Worm (Caenorhabditis elegans) whole organism, young adult: ENCODE results near the gene Y46G5A.7.
A peak's percentile ranks its signal among the peaks of the same experiment; 100 is the strongest.

Experiments used
- C06A6.2 ChIP-seq: fragments of 200-800 bp; sonication (Bioruptor generic); conservative IDR thresholded peaks from 2 replicates; pipeline ENCODE4 v1.3.6; 2022; ENCODE audit warnings: missing genetic modification characterization, missing compliant biosample characterization
- D2030.7 ChIP-seq: fragments of 200-800 bp; sonication (Bioruptor generic); IDR thresholded peaks from 2 replicates; pipeline ENCODE4 v1.3.6; 2022; ENCODE audit warnings: missing genetic modification reagents, missing genetic modification characterization, missing compliant biosample characterization
- F10E7.11 ChIP-seq: sonication (generic microtip); optimal IDR thresholded peaks from 2 replicates; lab custom pipeline; 2017; ENCODE audit warnings: mild to moderate bottlenecking, missing genetic modification characterization, moderate library complexity, missing compliant biosample characterization
- F23B12.7 ChIP-seq: sonication (generic microtip); optimal IDR thresholded peaks from 2 replicates; lab custom pipeline; 2017; ENCODE audit warnings: missing genetic modification characterization, mild to moderate bottlenecking, missing compliant biosample characterization, antibody characterized with exemption, moderate library complexity; ENCODE audit not compliant: insufficient read depth
- F49E8.2 ChIP-seq: sonication (generic microtip); optimal IDR thresholded peaks from 3 replicates; lab custom pipeline; 2017; ENCODE audit warnings: missing genetic modification characterization, mild to moderate bottlenecking, missing compliant biosample characterization, antibody characterized with exemption, moderate library complexity; ENCODE audit not compliant: insufficient read depth
- F52B5.7 ChIP-seq: sonication (generic microtip); optimal IDR thresholded peaks from 2 replicates; lab custom pipeline; 2016; ENCODE audit warnings: mild to moderate bottlenecking, missing genetic modification characterization, missing compliant biosample characterization
- ZK185.1 ChIP-seq: sonication (generic microtip); optimal IDR thresholded peaks from 2 replicates; lab custom pipeline; 2016; ENCODE audit warnings: mild to moderate bottlenecking, missing genetic modification characterization, missing compliant biosample characterization; ENCODE audit not compliant: poor library complexity, severe bottlenecking
- akir-1 ChIP-seq: fragments of 200-800 bp; sonication (Bioruptor generic); optimal IDR thresholded peaks from 2 replicates; lab custom pipeline; 2018; ENCODE audit warnings: mild to moderate bottlenecking, missing genetic modification characterization, moderate library complexity, missing compliant biosample characterization
- athp-1 ChIP-seq: sonication (generic microtip); optimal IDR thresholded peaks from 2 replicates; lab custom pipeline; 2017; ENCODE audit warnings: mild to moderate bottlenecking, missing genetic modification characterization, missing compliant biosample characterization
- attf-6 ChIP-seq: fragments of 200-800 bp; sonication (Bioruptor generic); IDR thresholded peaks from 2 replicates; pipeline ENCODE4 v1.3.6; 2022; ENCODE audit warnings: missing genetic modification reagents, missing genetic modification characterization, missing compliant biosample characterization
- bed-1 ChIP-seq: fragments of 200-800 bp; sonication (Bioruptor generic); IDR thresholded peaks from 2 replicates; pipeline ENCODE4 v1.3.6; 2022; ENCODE audit warnings: missing genetic modification reagents, missing genetic modification characterization, missing compliant biosample characterization
- ccch-3 ChIP-seq: fragments of 200-800 bp; sonication (Bioruptor generic); optimal IDR thresholded peaks from 2 replicates; lab custom pipeline; 2018; ENCODE audit warnings: mild to moderate bottlenecking, missing genetic modification characterization, missing compliant biosample characterization
- cebp-2 ChIP-seq: fragments of 200-800 bp; sonication (Bioruptor generic); IDR thresholded peaks from 2 replicates; pipeline ENCODE4 v1.3.6; 2022; ENCODE audit warnings: missing genetic modification characterization, missing compliant biosample characterization
- die-1 ChIP-seq: sonication (generic microtip); optimal IDR thresholded peaks from 2 replicates; lab custom pipeline; 2016; ENCODE audit warnings: missing genotype, mild to moderate bottlenecking, missing genetic modification characterization, missing compliant biosample characterization
- dox-1 ChIP-seq: fragments of 200-800 bp; sonication (Bioruptor generic); IDR thresholded peaks from 2 replicates; pipeline ENCODE4 v1.3.6; 2022; ENCODE audit warnings: missing genetic modification reagents, missing genetic modification characterization, missing compliant biosample characterization
- egl-18 ChIP-seq: fragments of 200-800 bp; sonication (Bioruptor generic); IDR thresholded peaks from 2 replicates; pipeline ENCODE4 v1.3.6; 2022; ENCODE audit warnings: missing genetic modification reagents, missing genetic modification characterization, missing compliant biosample characterization
- egl-44 ChIP-seq: fragments of 200-800 bp; sonication (Bioruptor generic); IDR thresholded peaks from 2 replicates; pipeline ENCODE4 v1.3.6; 2022; ENCODE audit warnings: missing genetic modification reagents, missing genetic modification characterization, missing compliant biosample characterization
- ekl-4 ChIP-seq: fragments of 200-800 bp; sonication (Bioruptor generic); IDR thresholded peaks from 2 replicates; pipeline ENCODE4 v1.3.6; 2022; ENCODE audit warnings: missing genetic modification reagents, missing genetic modification characterization, missing compliant biosample characterization
- ets-4 ChIP-seq: fragments of 200-800 bp; sonication (Bioruptor generic); optimal IDR thresholded peaks from 2 replicates; lab custom pipeline; 2018; ENCODE audit warnings: mild to moderate bottlenecking, missing genetic modification characterization, missing compliant biosample characterization
- fkh-3 ChIP-seq: sonication (generic microtip); optimal IDR thresholded peaks from 2 replicates; lab custom pipeline; 2016; ENCODE audit warnings: mild to moderate bottlenecking, missing genetic modification characterization, missing compliant biosample characterization
- gei-17 ChIP-seq: fragments of 200-800 bp; sonication (Bioruptor generic); optimal IDR thresholded peaks from 2 replicates; lab custom pipeline; 2018; ENCODE audit warnings: mild to moderate bottlenecking, missing genetic modification characterization, missing compliant biosample characterization
- him-1 ChIP-seq: sonication (generic microtip); optimal IDR thresholded peaks from 2 replicates; lab custom pipeline; 2016; ENCODE audit warnings: missing genotype, missing genetic modification reagents, missing genetic modification characterization, missing compliant biosample characterization
- hmg-20 ChIP-seq: fragments of 200-800 bp; sonication (Bioruptor generic); IDR thresholded peaks from 2 replicates; pipeline ENCODE4 v1.3.6; 2022; ENCODE audit warnings: missing genetic modification reagents, missing genetic modification characterization, missing compliant biosample characterization
- hrde-1 ChIP-seq: sonication (generic microtip); optimal IDR thresholded peaks from 2 replicates; lab custom pipeline; 2016; ENCODE audit warnings: missing genetic modification characterization, mild to moderate bottlenecking, missing compliant biosample characterization, moderate library complexity, missing genotype, missing genetic modification reagents, borderline replicate concordance
- lin-40 ChIP-seq: sonication (generic microtip); optimal IDR thresholded peaks from 2 replicates; lab custom pipeline; 2016; ENCODE audit warnings: missing genetic modification characterization, mild to moderate bottlenecking, missing compliant biosample characterization, missing genotype, missing genetic modification reagents
- madf-10 ChIP-seq: sonication (generic microtip); optimal IDR thresholded peaks from 2 replicates; lab custom pipeline; 2016; ENCODE audit warnings: mild to moderate bottlenecking, missing genetic modification characterization, missing compliant biosample characterization
- madf-3 ChIP-seq: fragments of 200-800 bp; sonication (Bioruptor generic); IDR thresholded peaks from 2 replicates; pipeline ENCODE4 v1.3.6; 2022; ENCODE audit warnings: missing genetic modification reagents, missing genetic modification characterization, missing compliant biosample characterization
- madf-6 ChIP-seq: fragments of 200-800 bp; sonication (Bioruptor generic); IDR thresholded peaks from 2 replicates; pipeline ENCODE4 v1.3.6; 2022; ENCODE audit warnings: missing genetic modification reagents, missing genetic modification characterization, missing compliant biosample characterization
- mel-28 ChIP-seq: sonication (generic microtip); optimal IDR thresholded peaks from 2 replicates; lab custom pipeline; 2016; ENCODE audit warnings: borderline replicate concordance, mild to moderate bottlenecking, missing genetic modification characterization, missing compliant biosample characterization
- mes-4 ChIP-seq: sonication (generic microtip); optimal IDR thresholded peaks from 2 replicates; lab custom pipeline; 2016; ENCODE audit warnings: missing genotype, missing genetic modification characterization, missing compliant biosample characterization
- nfya-2 ChIP-seq: fragments of 200-800 bp; sonication (Bioruptor generic); IDR thresholded peaks from 2 replicates; pipeline ENCODE4 v1.3.6; 2022; ENCODE audit warnings: missing genetic modification reagents, missing genetic modification characterization, missing compliant biosample characterization
- nhr-120 ChIP-seq: fragments of 200-800 bp; sonication (Bioruptor generic); IDR thresholded peaks from 2 replicates; pipeline ENCODE4 v1.3.6; 2022; ENCODE audit warnings: missing genetic modification characterization, missing compliant biosample characterization
- nhr-179 ChIP-seq: sonication (generic microtip); optimal IDR thresholded peaks from 2 replicates; lab custom pipeline; 2016; ENCODE audit warnings: mild to moderate bottlenecking, missing genetic modification characterization, missing compliant biosample characterization
- nhr-27 ChIP-seq: fragments of 200-800 bp; sonication (Bioruptor generic); optimal IDR thresholded peaks from 2 replicates; lab custom pipeline; 2018; ENCODE audit warnings: mild to moderate bottlenecking, missing genetic modification characterization, moderate library complexity, missing compliant biosample characterization
- nhr-80 ChIP-seq: sonication (generic microtip); optimal IDR thresholded peaks from 2 replicates; lab custom pipeline; 2016; ENCODE audit warnings: missing genetic modification characterization, missing compliant biosample characterization
- rcor-1 ChIP-seq: fragments of 200-800 bp; sonication (Bioruptor generic); IDR thresholded peaks from 2 replicates; pipeline ENCODE4 v1.3.6; 2022; ENCODE audit warnings: missing genetic modification reagents, missing genetic modification characterization, missing compliant biosample characterization
- sea-2 ChIP-seq: fragments of 200-800 bp; sonication (Bioruptor generic); IDR thresholded peaks from 2 replicates; pipeline ENCODE4 v1.3.6; 2022; ENCODE audit warnings: missing genetic modification characterization, missing compliant biosample characterization
- tbx-9 ChIP-seq: sonication (generic microtip); optimal IDR thresholded peaks from 2 replicates; lab custom pipeline; 2016; ENCODE audit warnings: borderline replicate concordance, missing genetic modification characterization, inconsistent platforms, missing compliant biosample characterization
- tlf-1 ChIP-seq: fragments of 200-800 bp; sonication (Bioruptor generic); optimal IDR thresholded peaks from 2 replicates; lab custom pipeline; 2018; ENCODE audit warnings: mild to moderate bottlenecking, missing genetic modification characterization, missing compliant biosample characterization
- unc-62 ChIP-seq: fragments of 150-350 bp; optimal IDR thresholded peaks from 2 replicates; lab custom pipeline; 2014; ENCODE audit warnings: missing biosample characterization, missing genetic modification reagents, missing genetic modification characterization
- zim-3 ChIP-seq: sonication (generic microtip); optimal IDR thresholded peaks from 2 replicates; lab custom pipeline; 2017; ENCODE audit warnings: mild to moderate bottlenecking, missing genetic modification characterization, moderate library complexity, missing compliant biosample characterization
- ztf-3 ChIP-seq: fragments of 200-800 bp; sonication (Bioruptor generic); optimal IDR thresholded peaks from 2 replicates; lab custom pipeline; 2018; ENCODE audit warnings: mild to moderate bottlenecking, missing genetic modification characterization, missing compliant biosample characterization
- ztf-6 ChIP-seq: fragments of 200-800 bp; sonication (Bioruptor generic); IDR thresholded peaks from 2 replicates; pipeline ENCODE4 v1.3.6; 2022; ENCODE audit warnings: missing genetic modification reagents, missing genetic modification characterization, missing compliant biosample characterization

Y46G5A.7 gene

DNA sequence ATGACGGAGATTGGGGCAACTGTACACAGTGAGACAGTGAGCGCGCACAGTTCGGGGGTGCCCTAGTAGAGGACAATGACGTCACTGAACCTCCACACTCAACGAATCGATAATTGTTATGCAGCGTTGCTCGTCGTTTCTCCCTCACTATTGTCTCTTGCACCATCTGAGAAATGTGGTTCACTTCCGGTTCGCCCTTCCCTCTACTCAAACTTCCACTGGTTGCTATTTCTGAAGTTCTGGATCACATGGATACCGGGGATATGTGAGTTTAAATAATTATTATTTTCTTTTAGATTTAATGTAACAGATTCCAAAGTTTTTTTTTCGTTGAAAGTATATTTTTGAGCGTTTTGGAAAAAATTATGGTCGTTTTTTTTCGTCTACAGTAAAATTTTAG lies at the start of gene Y46G5A.7, which contains the start of gene Y46G5A.8:
Gene Y46G5A.7 (minus strand): TSS at position 153 of the 400 bp plus-strand sequence.
Gene Y46G5A.8 (plus strand): TSS at position 159 of the 400 bp plus-strand sequence.
- TF ChIP-seq ccch-3 (GFP tag; lab: Kevin White, UChicago), result no peak
- no peak for TF ChIP-seq fkh-3 (tag; lab: Kevin White, UChicago)
- no peak for TF ChIP-seq D2030.7 (GFP tag; lab: Robert Waterston, UW)
- no peak for TF ChIP-seq dox-1
- no peak for TF ChIP-seq F23B12.7 (tag; lab: Kevin White, UChicago)
- no peak for TF ChIP-seq gei-17 (GFP tag; lab: Kevin White, UChicago)
- TF ChIP-seq mes-4 (tag; lab: Kevin White, UChicago), result no peak
- no peak for TF ChIP-seq hmg-20 (GFP tag; lab: Robert Waterston, UW)
- no peak for TF ChIP-seq nhr-179 (tag; lab: Kevin White, UChicago)
- no peak for TF ChIP-seq nfya-2 (GFP tag; lab: Robert Waterston, UW)

ce11 chrII:12805161-12805560 lies 49.0 kb upstream of the Y46G5A.7 start, which contains the start of the genes Y46G5A.18 and Y46G5A.47:
Y46G5A.18 (minus strand) TSS chrII:12805261.
Y46G5A.47 (minus strand) TSS chrII:12805306.
- no peak for TF ChIP-seq gei-17 (GFP tag; lab: Kevin White, UChicago)
- TF ChIP-seq bed-1 (GFP tag; lab: Robert Waterston, UW), result no peak
- TF ChIP-seq athp-1, result no peak
- no peak for TF ChIP-seq sea-2 (GFP tag; lab: Robert Waterston, UW)

DNA sequence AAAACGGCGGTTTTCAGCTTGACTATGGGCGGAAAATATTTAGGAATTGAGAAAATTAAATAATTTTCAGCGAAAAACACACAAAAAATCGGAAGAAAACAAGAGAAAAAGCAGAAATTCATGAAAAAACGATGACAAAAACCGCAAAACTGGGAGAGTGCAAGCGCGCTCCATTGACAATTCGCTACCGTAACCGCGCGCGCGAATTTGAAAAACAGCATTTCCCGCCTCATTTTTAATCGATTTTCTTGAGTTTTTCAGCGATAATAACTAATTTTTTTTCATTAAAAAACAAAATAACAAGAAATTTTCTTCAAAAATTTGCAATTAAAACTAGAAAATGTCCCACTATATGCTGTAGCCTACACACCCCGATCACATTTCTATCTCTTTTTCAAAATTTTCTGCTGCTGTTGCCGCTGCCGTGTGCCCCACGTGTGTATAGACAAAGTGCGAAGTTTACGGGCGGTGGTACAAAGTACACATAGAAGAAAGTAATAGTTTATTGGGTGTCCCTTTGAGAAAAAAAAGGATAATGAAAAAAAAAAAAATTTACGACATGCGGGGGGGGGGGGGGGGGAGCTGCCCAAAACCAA lies 43.9 kb upstream of the Y46G5A.7 start:
- TF ChIP-seq ztf-3 (no peak), ccch-3 (GFP tag; lab: Kevin White, UChicago) (no peak), madf-3 (GFP tag; lab: Robert Waterston, UW) (0 out of 2 replicates have a peak, but pooled peaks have one; percentile 57), egl-18 (GFP tag; lab: Robert Waterston, UW) (no peak), die-1 (no peak), ZK185.1 (no peak), ekl-4 (peak; percentile 77), attf-6 (GFP tag; lab: Robert Waterston, UW) (no peak), F49E8.2 (tag; lab: Kevin White, UChicago) (peak; percentile 49), ets-4 (GFP tag; lab: Kevin White, UChicago) (no peak), nhr-179 (tag; lab: Kevin White, UChicago) (no peak), nhr-120 (GFP tag; lab: Robert Waterston, UW) (no peak), ztf-6 (GFP tag; lab: Robert Waterston, UW) (no peak), zim-3 (tag; lab: Kevin White, UChicago) (no peak), cebp-2 (GFP tag; lab: Robert Waterston, UW) (no peak), mel-28 (tag; lab: Kevin White, UChicago) (no peak), madf-6 (GFP tag; lab: Robert Waterston, UW) (peak; percentile 97), sea-2 (GFP tag; lab: Robert Waterston, UW) (no peak), hrde-1 (tag; lab: Kevin White, UChicago) (peak; percentile 56), unc-62 (no peak), nhr-27 (tag; lab: Kevin White, UChicago) (no peak), fkh-3 (tag; lab: Kevin White, UChicago) (no peak), rcor-1 (peak; percentile 81), tbx-9 (no peak), F52B5.7 (tag; lab: Kevin White, UChicago) (no peak), akir-1 (no peak), C06A6.2 (GFP tag; lab: Robert Waterston, UW) (no peak), tlf-1 (GFP tag; lab: Kevin White, UChicago) (peak; percentile 38), lin-40 (tag; lab: Kevin White, UChicago) (peak; percentile 7), him-1 (tag; lab: Kevin White, UChicago) (peak; percentile 66), dox-1 (peak; percentile 71), nfya-2 (GFP tag; lab: Robert Waterston, UW) (no peak), F10E7.11 (tag; lab: Kevin White, UChicago) (no peak), egl-44 (no peak), nhr-80 (tag; lab: Kevin White, UChicago) (no peak), madf-10 (tag; lab: Kevin White, UChicago) (no peak)
